Worm (Caenorhabditis elegans) whole organism, late embryonic: ENCODE measurements around the gene H20E11.2.

ENCODE experiments used
- C08G9.2 ChIP-seq: sonication (generic microtip); optimal IDR thresholded peaks from 2 replicates; lab custom pipeline; 2016; ENCODE audit warnings: mild to moderate bottlenecking, missing genetic modification characterization, moderate library complexity, missing compliant biosample characterization
- F13H6.1 ChIP-seq: sonication (generic microtip); optimal IDR thresholded peaks from 2 replicates; lab custom pipeline; 2016; ENCODE audit warnings: missing genetic modification characterization, missing compliant biosample characterization
- ama-1 ChIP-seq: fragments of 150-350 bp; optimal IDR thresholded peaks from 2 replicates; lab custom pipeline; 2014
- ceh-14 ChIP-seq: sonication (generic microtip); optimal IDR thresholded peaks from 2 replicates; lab custom pipeline; 2016; ENCODE audit warnings: missing genotype, missing genetic modification characterization, missing compliant biosample characterization
- ceh-18 ChIP-seq: sonication (generic microtip); optimal IDR thresholded peaks from 2 replicates; lab custom pipeline; 2016; ENCODE audit warnings: missing genetic modification characterization, missing compliant biosample characterization
- ceh-19 ChIP-seq: fragments of 200-800 bp; sonication (Bioruptor generic); optimal IDR thresholded peaks from 2 replicates; lab custom pipeline; 2018; ENCODE audit warnings: mild to moderate bottlenecking, missing genetic modification characterization, missing compliant biosample characterization
- ceh-31 ChIP-seq: sonication (generic microtip); optimal IDR thresholded peaks from 2 replicates; lab custom pipeline; 2016; ENCODE audit warnings: missing genetic modification characterization, missing compliant biosample characterization
- ceh-6 ChIP-seq: fragments of 200-800 bp; sonication (Bioruptor generic); optimal IDR thresholded peaks from 2 replicates; lab custom pipeline; 2018; ENCODE audit warnings: mild to moderate bottlenecking, missing genetic modification characterization, missing compliant biosample characterization
- ceh-9 ChIP-seq: sonication (generic microtip); optimal IDR thresholded peaks from 2 replicates; lab custom pipeline; 2016; ENCODE audit warnings: mild to moderate bottlenecking, missing genetic modification characterization, inconsistent platforms, missing compliant biosample characterization
- dmd-4 ChIP-seq: sonication (generic microtip); optimal IDR thresholded peaks from 2 replicates; lab custom pipeline; 2016; ENCODE audit warnings: borderline replicate concordance, missing genetic modification characterization, missing compliant biosample characterization
- fkh-10 ChIP-seq: fragments of 150-350 bp; optimal IDR thresholded peaks from 2 replicates; lab custom pipeline; 2014; ENCODE audit warnings: missing biosample characterization, missing genetic modification reagents, missing genetic modification characterization
- fkh-6 ChIP-seq: sonication (generic microtip); optimal IDR thresholded peaks from 2 replicates; lab custom pipeline; 2016; ENCODE audit warnings: missing genetic modification characterization, missing compliant biosample characterization
- gmeb-2 ChIP-seq: sonication (generic microtip); optimal IDR thresholded peaks from 2 replicates; lab custom pipeline; 2016; ENCODE audit warnings: missing genetic modification characterization, inconsistent platforms, missing compliant biosample characterization
- hlh-8 ChIP-seq: sonication (generic microtip); optimal IDR thresholded peaks from 2 replicates; lab custom pipeline; 2016; ENCODE audit warnings: missing genotype, missing genetic modification characterization, missing compliant biosample characterization
- nhr-11 ChIP-seq: fragments of 150-350 bp; optimal IDR thresholded peaks from 2 replicates; lab custom pipeline; 2014; ENCODE audit warnings: missing biosample characterization, missing genetic modification characterization
- zip-5 ChIP-seq: sonication (generic microtip); optimal IDR thresholded peaks from 2 replicates; lab custom pipeline; 2016; ENCODE audit warnings: missing genetic modification characterization, missing compliant biosample characterization

The H20E11.2 gene

ce11 chrIV:6872958-6873357 is 45.4 kb downstream of the H20E11.2 start, which contains the start of gene srx-19:
TSS of gene srx-19 (plus strand) at chrIV:6873258.
- TF ChIP-seq fkh-10 (no peak), F13H6.1 (tag; lab: Kevin White, UChicago) (no peak), fkh-6 (tag; lab: Kevin White, UChicago) (no peak), ceh-19 (GFP tag; lab: Kevin White, UChicago) (no peak), gmeb-2 (no peak), ceh-9 (no peak), nhr-11 (no peak), ama-1 (lab: Kevin White, UChicago) (no peak), ceh-14 (tag; lab: Kevin White, UChicago) (no peak)

ce11 chrIV:6878912-6879554 is 51.5 kb downstream of the H20E11.2 start:
- no peak for TF ChIP-seq ceh-6 (GFP tag; lab: Kevin White, UChicago)
- TF ChIP-seq zip-5 (tag; lab: Kevin White, UChicago) = no peak
- TF ChIP-seq dmd-4 = no peak
- peak; percentile 64 for TF ChIP-seq ceh-18 (tag; lab: Kevin White, UChicago)
- TF ChIP-seq ceh-31 (tag; lab: Kevin White, UChicago) = no peak
- no peak for TF ChIP-seq C08G9.2
- no peak for TF ChIP-seq hlh-8 (tag; lab: Kevin White, UChicago)
